Worm (Caenorhabditis elegans) whole organism, L1 larva: ENCODE measurements around the gene C02F12.5.

Source experiments
- ces-1 ChIP-seq: fragments of 150-350 bp; optimal IDR thresholded peaks from 2 replicates; lab custom pipeline; 2014; ENCODE audit warnings: missing biosample characterization, missing genetic modification reagents, missing genetic modification characterization
- dpl-1 ChIP-seq, 3 experiments: fragments of 150-350 bp in 2 of 3; sonication (generic microtip) in 1 of 3; optimal IDR thresholded peaks; 2 replicates each; lab custom pipeline; 2014 to 2017; ENCODE audit warnings: missing biosample characterization in 3 of 3, missing genetic modification characterization in 3 of 3, missing genetic modification reagents in 3 of 3
- fos-1 ChIP-seq: fragments of 150-350 bp; optimal IDR thresholded peaks from 2 replicates; lab custom pipeline; 2014; ENCODE audit warnings: missing biosample characterization, missing genetic modification characterization
- irx-1 ChIP-seq: sonication (generic microtip); optimal IDR thresholded peaks from 2 replicates; lab custom pipeline; 2016; ENCODE audit warnings: missing genetic modification characterization, missing compliant biosample characterization
- nhr-11 ChIP-seq: fragments of 150-350 bp; optimal IDR thresholded peaks from 2 replicates; lab custom pipeline; 2014; ENCODE audit warnings: missing biosample characterization, missing genetic modification characterization
- nhr-12 ChIP-seq: sonication (generic microtip); optimal IDR thresholded peaks from 2 replicates; lab custom pipeline; 2017; ENCODE audit warnings: missing biosample characterization, missing genetic modification characterization
- nhr-47 ChIP-seq: sonication (generic microtip); optimal IDR thresholded peaks from 2 replicates; lab custom pipeline; 2016; ENCODE audit warnings: mild to moderate bottlenecking, missing genetic modification characterization, moderate library complexity, missing compliant biosample characterization
- nhr-77 ChIP-seq: fragments of 150-350 bp; optimal IDR thresholded peaks from 2 replicates; lab custom pipeline; 2014; ENCODE audit warnings: missing biosample characterization, missing genetic modification characterization
- nhr-90 ChIP-seq: sonication (generic microtip); optimal IDR thresholded peaks from 2 replicates; lab custom pipeline; 2016; ENCODE audit warnings: mild to moderate bottlenecking, missing genetic modification characterization, missing compliant biosample characterization; ENCODE audit not compliant: poor library complexity
- tbx-2 ChIP-seq: sonication (generic microtip); optimal IDR thresholded peaks from 2 replicates; lab custom pipeline; 2016; ENCODE audit warnings: missing genetic modification characterization, missing compliant biosample characterization

DNA sequence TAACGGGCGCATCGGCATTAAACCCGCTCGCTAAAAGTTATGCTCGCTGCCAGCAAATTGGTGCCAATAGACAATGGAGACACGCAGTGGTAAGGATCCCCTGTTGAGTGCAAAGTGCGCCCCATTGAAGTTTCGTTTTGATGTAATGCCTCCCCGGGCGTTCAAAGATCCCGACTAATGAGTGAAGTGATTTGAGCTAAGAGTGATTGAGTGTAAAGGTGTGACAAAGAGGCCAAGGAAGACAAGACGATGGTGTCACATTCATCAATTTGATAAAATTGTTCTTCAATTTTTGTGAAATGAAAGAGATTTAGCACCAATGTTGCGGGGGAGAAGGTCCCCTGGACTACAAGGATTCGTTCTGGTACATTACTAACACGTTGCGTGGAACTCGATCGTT, 11.2 kb upstream of the C02F12.5 start:
- TF ChIP-seq dpl-1 (GFP tag; optimal IDR thresholded peaks at IDR 0.05; lab: Kevin White, UChicago): no peak
- no peak for TF ChIP-seq tbx-2 (tag; lab: Kevin White, UChicago)
- no peak for TF ChIP-seq fos-1
- TF ChIP-seq nhr-12 (tag; lab: Kevin White, UChicago): no peak
- TF ChIP-seq nhr-11 (tag; lab: Kevin White, UChicago): no peak
- no peak for TF ChIP-seq ces-1 (GFP tag; lab: Kevin White, UChicago)
- TF ChIP-seq nhr-90 (tag; lab: Kevin White, UChicago): no peak
- TF ChIP-seq irx-1 (tag; lab: Kevin White, UChicago): no peak
- TF ChIP-seq nhr-77 (tag; lab: Kevin White, UChicago): no peak
- no peak for TF ChIP-seq nhr-47 (tag; lab: Kevin White, UChicago)
